Fruit fly (Drosophila melanogaster): ENCODE measurements around the gene CG33770.

- TF ChIP-seq CG13204 (GFP tag; optimal IDR thresholded peaks at IDR 0.05) (no peak), CG12605 (GFP tag; IDR thresholded peaks at IDR 0.05) (no peak), Snoo (tag; optimal IDR thresholded peaks at IDR 0.05) (no peak), EcR (GFP tag; optimal IDR thresholded peaks at IDR 0.05) (no peak)
Measured at dm6 chr3L:22605637-22606419, 42.6 kb upstream of the CG33770 start, which contains the start of gene ND-B14.5AL.

Data from whole organism, pupa.